Fruit fly (Drosophila melanogaster) whole organism, embryonic: ENCODE data around the gene CG31687.

Experiments used
- CG11085 ChIP-seq: fragments of 200-800 bp; sonication (Bioruptor generic); IDR thresholded peaks from 2 replicates; pipeline ENCODE4 v1.3.6; 2022; ENCODE audit warnings: missing biosample characterization, missing genetic modification characterization
- CG1233 ChIP-seq: fragments of 200-800 bp; sonication (Bioruptor generic); optimal IDR thresholded peaks from 4 replicates; lab custom pipeline; 2018; ENCODE audit warnings: missing biosample characterization, mild to moderate bottlenecking, missing genetic modification characterization
- CG13296 ChIP-seq: fragments of 200-800 bp; sonication (Bioruptor generic); optimal IDR thresholded peaks from 3 replicates; lab custom pipeline; 2018; ENCODE audit warnings: missing biosample characterization, mild to moderate bottlenecking, missing genetic modification characterization
- CG13624 ChIP-seq: fragments of 200-800 bp; sonication (Bioruptor generic); optimal IDR thresholded peaks from 2 replicates; lab custom pipeline; 2016; ENCODE audit warnings: missing biosample characterization, missing genetic modification characterization
- CG1792 ChIP-seq: fragments of 200-800 bp; sonication (Bioruptor generic); optimal IDR thresholded peaks from 2 replicates; lab custom pipeline; 2016; ENCODE audit warnings: missing biosample characterization, missing genetic modification characterization
- CG18476 ChIP-seq: fragments of 200-800 bp; sonication (Bioruptor generic); optimal IDR thresholded peaks from 2 replicates; lab custom pipeline; 2016; ENCODE audit warnings: missing biosample characterization, mild to moderate bottlenecking, missing genetic modification characterization
- CG30431 ChIP-seq: fragments of 200-800 bp; sonication (Bioruptor generic); optimal IDR thresholded peaks from 2 replicates; lab custom pipeline; 2017; ENCODE audit warnings: missing biosample characterization, missing genetic modification characterization
- CG34422 ChIP-seq: fragments of 200-800 bp; sonication (Bioruptor generic); IDR thresholded peaks from 3 replicates; pipeline ENCODE4 v1.3.6; 2022; ENCODE audit warnings: missing biosample characterization, missing genetic modification characterization
- CG4424 ChIP-seq: fragments of 200-800 bp; sonication (Bioruptor generic); optimal IDR thresholded peaks from 3 replicates; lab custom pipeline; 2016; ENCODE audit warnings: missing biosample characterization, missing genetic modification characterization
- CG4617 ChIP-seq: fragments of 200-800 bp; sonication (Bioruptor generic); optimal IDR thresholded peaks from 3 replicates; lab custom pipeline; 2016; ENCODE audit warnings: missing biosample characterization, missing genetic modification characterization, borderline replicate concordance
- CG8478 ChIP-seq: fragments of >200 bp; optimal IDR thresholded peaks from 2 replicates; lab custom pipeline; 2018
- CG9797 ChIP-seq: fragments of 200-800 bp; sonication (Bioruptor generic); optimal IDR thresholded peaks from 3 replicates; lab custom pipeline; 2018; ENCODE audit warnings: missing biosample characterization, mild to moderate bottlenecking, missing genetic modification characterization
- CG9817 ChIP-seq: fragments of 200-800 bp; sonication (Bioruptor generic); optimal IDR thresholded peaks from 2 replicates; lab custom pipeline; 2018; ENCODE audit warnings: missing biosample characterization, mild to moderate bottlenecking, missing genetic modification characterization, moderate library complexity
- Deaf1 ChIP-seq: fragments of 200-800 bp; optimal IDR thresholded peaks from 3 replicates; lab custom pipeline; 2019; ENCODE audit warnings: missing biosample characterization, mild to moderate bottlenecking, missing genetic modification characterization, moderate library complexity
- ERR ChIP-seq: fragments of 200-800 bp; sonication (Bioruptor generic); optimal IDR thresholded peaks from 2 replicates; lab custom pipeline; 2016; ENCODE audit warnings: missing biosample characterization, missing genetic modification characterization
- Elba2 ChIP-seq: fragments of 200-800 bp; sonication (Bioruptor generic); optimal IDR thresholded peaks from 3 replicates; lab custom pipeline; 2016; ENCODE audit warnings: missing biosample characterization, missing genetic modification characterization
- Gug ChIP-seq: fragments of 200-800 bp; sonication (Bioruptor generic); IDR thresholded peaks from 4 replicates; pipeline ENCODE4 v1.3.6; 2022; ENCODE audit warnings: missing biosample characterization, missing genetic modification characterization
- Hey ChIP-seq: fragments of 200-800 bp; sonication (Bioruptor generic); optimal IDR thresholded peaks from 3 replicates; lab custom pipeline; 2018; ENCODE audit warnings: missing biosample characterization, mild to moderate bottlenecking, missing genetic modification characterization
- MTF-1 ChIP-seq: fragments of 200-800 bp; sonication (Bioruptor generic); optimal IDR thresholded peaks from 2 replicates; lab custom pipeline; 2018; ENCODE audit warnings: missing biosample characterization, mild to moderate bottlenecking, missing genetic modification characterization, borderline replicate concordance
- Mrtf ChIP-seq: fragments of 200-800 bp; sonication (Bioruptor generic); IDR thresholded peaks from 3 replicates; pipeline ENCODE4 v1.3.6; 2022; ENCODE audit warnings: missing biosample characterization, missing genetic modification characterization
- PHDP ChIP-seq: fragments of 200-800 bp; sonication (Bioruptor generic); optimal IDR thresholded peaks from 3 replicates; lab custom pipeline; 2018; ENCODE audit warnings: missing biosample characterization, mild to moderate bottlenecking, missing genetic modification characterization, moderate library complexity
- Pdp1 ChIP-seq, 2 experiments: fragments of 200-800 bp; sonication (Bioruptor generic); optimal IDR thresholded peaks; 3 replicates each; lab custom pipeline; 2016; ENCODE audit warnings: missing biosample characterization in 2 of 2, missing genetic modification characterization in 2 of 2, mild to moderate bottlenecking in 1 of 2, moderate library complexity in 1 of 2
- Side ChIP-seq: fragments of 200-800 bp; sonication (Bioruptor generic); optimal IDR thresholded peaks from 2 replicates; lab custom pipeline; 2016; ENCODE audit warnings: missing biosample characterization, missing genetic modification characterization
- Trl ChIP-seq, 3 experiments: fragments of >200 bp in 2 of 3; fragments of 200-800 bp in 1 of 3; sonication (Bioruptor generic) in 1 of 3; optimal IDR thresholded peaks; 2 replicates in 1 of 3; 3 replicates in 2 of 3; lab custom pipeline; 2016 to 2017; ENCODE audit warnings: missing biosample characterization in 1 of 3, missing genetic modification characterization in 1 of 3
- ase ChIP-seq: fragments of 200-800 bp; sonication (Bioruptor generic); IDR thresholded peaks from 3 replicates; pipeline ENCODE4 v1.3.6; 2022; ENCODE audit warnings: missing biosample characterization, missing genetic modification characterization
- ato ChIP-seq: fragments of 200-800 bp; sonication (Bioruptor generic); IDR thresholded peaks from 2 replicates; pipeline ENCODE4 v1.3.6; 2022; ENCODE audit warnings: missing biosample characterization, missing genetic modification characterization; ENCODE audit not compliant: partially characterized antibody
- bbx ChIP-seq: fragments of 200-800 bp; sonication (Bioruptor generic); IDR thresholded peaks from 2 replicates; pipeline ENCODE4 v1.3.6; 2022; ENCODE audit warnings: missing biosample characterization, missing genetic modification characterization; ENCODE audit not compliant: partially characterized antibody
- caup ChIP-seq: fragments of 200-800 bp; sonication (Bioruptor generic); optimal IDR thresholded peaks from 3 replicates; lab custom pipeline; 2017; ENCODE audit warnings: missing biosample characterization, mild to moderate bottlenecking, missing genetic modification characterization, moderate library complexity; ENCODE audit not compliant: severe bottlenecking
- cg ChIP-seq: fragments of 200-800 bp; sonication (Bioruptor generic); optimal IDR thresholded peaks from 3 replicates; lab custom pipeline; 2019; ENCODE audit warnings: missing biosample characterization, mild to moderate bottlenecking, missing genetic modification characterization, moderate library complexity
- dm ChIP-seq: fragments of 200-800 bp; sonication (Bioruptor generic); optimal IDR thresholded peaks from 3 replicates; lab custom pipeline; 2016; ENCODE audit warnings: missing biosample characterization, missing genetic modification characterization
- dmrt99B ChIP-seq: fragments of 200-800 bp; sonication (Bioruptor generic); optimal IDR thresholded peaks from 2 replicates; lab custom pipeline; 2018; ENCODE audit warnings: missing biosample characterization, mild to moderate bottlenecking, missing genetic modification characterization, moderate library complexity
- dysf ChIP-seq: fragments of 200-800 bp; sonication (Bioruptor generic); IDR thresholded peaks from 3 replicates; pipeline ENCODE4 v1.3.6; 2022; ENCODE audit warnings: missing biosample characterization, missing genetic modification characterization
- h ChIP-seq: fragments of >200 bp; optimal IDR thresholded peaks from 2 replicates; lab custom pipeline; 2017
- insv ChIP-seq, 2 experiments: fragments of 200-800 bp; sonication (Bioruptor generic); optimal IDR thresholded peaks; 3 replicates each; lab custom pipeline; 2016 to 2018; ENCODE audit warnings: missing biosample characterization in 2 of 2, missing genetic modification characterization in 2 of 2
- inv ChIP-seq: fragments of 200-800 bp; sonication (Bioruptor generic); IDR thresholded peaks from 2 replicates; pipeline ENCODE4 v1.3.6; 2022; ENCODE audit warnings: missing biosample characterization, missing genetic modification characterization; ENCODE audit not compliant: partially characterized antibody
- kay ChIP-seq: fragments of 200-800 bp; sonication (Bioruptor generic); optimal IDR thresholded peaks from 2 replicates; lab custom pipeline; 2016; ENCODE audit warnings: missing biosample characterization, missing genetic modification characterization
- klu ChIP-seq: fragments of 200-800 bp; sonication (Bioruptor generic); IDR thresholded peaks from 2 replicates; pipeline ENCODE4 v1.3.6; 2022; ENCODE audit warnings: missing biosample characterization, missing genetic modification characterization
- knrl ChIP-seq: fragments of 200-800 bp; sonication (Bioruptor generic); IDR thresholded peaks from 3 replicates; pipeline ENCODE4 v1.3.6; 2022; ENCODE audit warnings: missing biosample characterization, missing genetic modification characterization; ENCODE audit not compliant: partially characterized antibody
- mam ChIP-seq: fragments of 200-800 bp; sonication (Bioruptor generic); optimal IDR thresholded peaks from 3 replicates; lab custom pipeline; 2016; ENCODE audit warnings: missing biosample characterization, missing genetic modification characterization
- nerfin-1 ChIP-seq: fragments of 200-800 bp; sonication (Bioruptor generic); optimal IDR thresholded peaks from 3 replicates; lab custom pipeline; 2019; ENCODE audit warnings: missing biosample characterization, mild to moderate bottlenecking, missing genetic modification characterization, moderate library complexity
- pho ChIP-seq: fragments of 200-800 bp; sonication (Bioruptor generic); optimal IDR thresholded peaks from 2 replicates; lab custom pipeline; 2016; ENCODE audit warnings: missing biosample characterization, missing genetic modification characterization
- sens ChIP-seq: fragments of 200-800 bp; sonication (Bioruptor generic); peaks from one replicate; lab custom pipeline; 2016; ENCODE audit warnings: missing biosample characterization, missing genetic modification characterization
- shn ChIP-seq: fragments of 200-800 bp; sonication (Bioruptor generic); optimal IDR thresholded peaks from 3 replicates; lab custom pipeline; 2016; ENCODE audit warnings: missing biosample characterization, missing genetic modification characterization
- sisA ChIP-seq: fragments of 200-800 bp; sonication (Bioruptor generic); IDR thresholded peaks from 2 replicates; pipeline ENCODE4 v1.3.6; 2022; ENCODE audit warnings: missing biosample characterization, missing genetic modification characterization
- sna ChIP-seq: fragments of 200-800 bp; sonication (Bioruptor generic); IDR thresholded peaks from 2 replicates; pipeline ENCODE4 v1.3.6; 2022; ENCODE audit warnings: missing biosample characterization, missing genetic modification characterization; ENCODE audit not compliant: partially characterized antibody
- ssp ChIP-seq: fragments of 200-800 bp; sonication (Bioruptor generic); IDR thresholded peaks from 2 replicates; pipeline ENCODE4 v1.3.6; 2022; ENCODE audit warnings: missing biosample characterization, missing genetic modification characterization
- stc ChIP-seq: fragments of 200-800 bp; sonication (Bioruptor generic); IDR thresholded peaks from 2 replicates; pipeline ENCODE4 v1.3.6; 2022; ENCODE audit warnings: missing biosample characterization, missing genetic modification characterization
- stwl ChIP-seq: fragments of 200-800 bp; sonication (Bioruptor generic); optimal IDR thresholded peaks from 3 replicates; lab custom pipeline; 2018; ENCODE audit warnings: missing biosample characterization, mild to moderate bottlenecking, missing genetic modification characterization, moderate library complexity
- tio ChIP-seq: fragments of 200-800 bp; sonication (Bioruptor generic); optimal IDR thresholded peaks from 2 replicates; lab custom pipeline; 2017; ENCODE audit warnings: missing biosample characterization, missing genetic modification characterization, inconsistent platforms

The CG31687 gene

dm6 chr2L:20416754-20417563 lies 33.1 kb upstream of the CG31687 start, which contains the start of the genes CG10949 and Arpc2 (continued):
- TF ChIP-seq CG9797 (peak; percentile 30), stwl (peak; percentile 66), CG11085 (GFP tag; lab: Robert Waterston, UW) (no peak; the same call in 1 of the 2 replicates), stc (GFP tag; lab: Robert Waterston, UW) (peak; percentile 38; the same call in 1 of the 2 replicates), caup (no peak), klu (GFP tag; lab: Robert Waterston, UW) (no peak), knrl (GFP tag; lab: Robert Waterston, UW) (peak; percentile 64; the same call in 2 of the 3 replicates), ssp (GFP tag; lab: Robert Waterston, UW) (no peak), dysf (GFP tag; lab: Robert Waterston, UW) (no peak), CG4617 (GFP tag; lab: Kevin White, UChicago) (peak; percentile 49), Trl (optimal IDR thresholded peaks at IDR 0.05; lab: Kevin White, UChicago) (peak; percentile 68 to 83), Trl (GFP tag; optimal IDR thresholded peaks at IDR 0.05; lab: Kevin White, UChicago) (no peak), insv (GFP tag; optimal IDR thresholded peaks at IDR 0.05; lab: Kevin White, UChicago) (no peak), ase (no peak), CG1792 (GFP tag; lab: Kevin White, UChicago) (no peak), sisA (GFP tag; lab: Robert Waterston, UW) (peak; percentile 11; the same call in 1 of the 2 replicates), dm (GFP tag; lab: Kevin White, UChicago) (peak; percentile 83), inv (peak; percentile 60; the same call in 1 of the 2 replicates), CG9817 (peak; percentile 77), CG13624 (GFP tag; lab: Kevin White, UChicago) (peak; percentile 4), Pdp1 (GFP tag; optimal IDR thresholded peaks at IDR 0.05; lab: Kevin White, UChicago) (no peak), shn (GFP tag; lab: Kevin White, UChicago) (no peak), kay (GFP tag; lab: Kevin White, UChicago) (no peak), MTF-1 (no peak), Elba2 (GFP tag; lab: Kevin White, UChicago) (no peak), pho (no peak), CG4424 (GFP tag; lab: Kevin White, UChicago) (peak; percentile 33), ato (GFP tag; lab: Robert Waterston, UW) (peak; percentile 47), CG8478 (no peak), h (no peak), Hey (tag; lab: Kevin White, UChicago) (no peak), Gug (GFP tag; lab: Robert Waterston, UW) (peak; percentile 40; the same call in 1 of the 4 replicates), Side (GFP tag; lab: Kevin White, UChicago) (no peak), sna (GFP tag; lab: Robert Waterston, UW) (no peak), Deaf1 (tag; lab: Kevin White, UChicago) (peak; percentile 31), CG13296 (peak; percentile 48), CG1233 (GFP tag; lab: Kevin White, UChicago) (no peak), CG34422 (GFP tag; lab: Robert Waterston, UW) (peak; percentile 73; the same call in 2 of the 3 replicates), CG18476 (GFP tag; lab: Kevin White, UChicago) (no peak), PHDP (peak; percentile 57), cg (GFP tag; lab: Kevin White, UChicago) (peak; percentile 96), bbx (GFP tag; lab: Robert Waterston, UW) (peak; percentile 57; the same call in 1 of the 2 replicates), ERR (GFP tag; lab: Kevin White, UChicago) (no peak), sens (peak; percentile 20), dmrt99B (tag; lab: Kevin White, UChicago) (no peak), tio (GFP tag; lab: Kevin White, UChicago) (peak; percentile 42), mam (GFP tag; lab: Kevin White, UChicago) (no peak), CG30431 (GFP tag; lab: Kevin White, UChicago) (no peak), Mrtf (GFP tag; lab: Robert Waterston, UW) (no peak), nerfin-1 (tag; lab: Kevin White, UChicago) (peak; percentile 92)
